Worm (Caenorhabditis elegans): Measurements from ENCODE around the gene F26C11.3.
A peak's percentile ranks its signal among the peaks of the same experiment; 100 is the strongest.

The F26C11.3 gene

DNA sequence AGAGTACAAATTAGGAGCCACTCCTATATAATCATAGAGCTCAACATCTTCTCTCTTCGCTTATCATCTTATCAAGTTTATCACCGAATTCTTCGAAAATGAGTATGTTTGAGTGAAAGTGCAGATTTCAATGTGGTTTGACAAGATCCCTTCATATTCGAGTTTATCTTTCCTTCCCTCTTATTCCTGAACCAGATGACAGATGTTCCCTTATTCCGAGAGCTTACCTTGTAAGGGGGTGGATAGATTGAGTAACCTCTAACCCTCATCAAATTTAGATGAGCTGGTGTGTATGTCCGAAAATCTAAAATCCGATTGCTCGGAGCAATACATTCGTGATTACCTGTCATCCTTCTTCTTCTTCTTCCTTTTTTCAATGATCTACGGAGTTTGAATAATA lies 33.8 kb upstream of the F26C11.3 start:
- no peak for TF ChIP-seq nhr-12 (tag; optimal IDR thresholded peaks at IDR 0.05)
- TF ChIP-seq nhr-76 (tag; optimal IDR thresholded peaks at IDR 0.05): no peak
- no peak for TF ChIP-seq unc-62 (GFP tag; optimal IDR thresholded peaks at IDR 0.05)
- no peak for TF ChIP-seq unc-39 (tag; optimal IDR thresholded peaks at IDR 0.05)
- no peak for TF ChIP-seq cnd-1 (tag; optimal IDR thresholded peaks at IDR 0.05)
- TF ChIP-seq nhr-237 (tag; optimal IDR thresholded peaks at IDR 0.05): no peak
- no peak for TF ChIP-seq lsy-2 (tag; optimal IDR thresholded peaks at IDR 0.05)
- TF ChIP-seq nhr-2 (tag; optimal IDR thresholded peaks at IDR 0.05): no peak
- no peak for TF ChIP-seq nhr-28 (tag; optimal IDR thresholded peaks at IDR 0.05)
- TF ChIP-seq flh-1 (GFP tag; optimal IDR thresholded peaks at IDR 0.05): no peak
- no peak for TF ChIP-seq ceh-43 (GFP tag; optimal IDR thresholded peaks at IDR 0.05)

DNA sequence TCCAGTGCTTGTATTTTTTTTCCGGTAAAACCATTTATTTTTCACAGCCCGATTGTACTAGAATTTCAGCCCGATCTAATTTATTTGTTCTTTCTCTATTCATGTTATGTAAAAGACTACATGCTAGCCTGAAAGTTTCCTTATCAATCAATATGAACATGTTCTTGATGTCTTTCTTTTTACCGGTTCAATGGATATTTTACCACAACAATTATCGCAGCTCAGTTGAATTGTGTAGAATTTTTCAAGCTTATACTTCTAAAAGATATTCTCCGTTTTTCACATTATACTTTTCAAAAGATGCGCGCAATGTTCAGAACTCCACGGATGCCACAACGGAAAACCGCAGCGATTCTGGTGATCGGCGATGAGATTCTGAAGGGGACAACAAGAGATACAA lies 28.9 kb upstream of the F26C11.3 start, which contains the start of gene flad-1:
flad-1 (plus strand) TSS at position 301 of the 400 bp plus-strand sequence.
- no peak for TF ChIP-seq mep-1 (tag; optimal IDR thresholded peaks at IDR 0.05)
- no peak for TF ChIP-seq M03D4.4 (tag; optimal IDR thresholded peaks at IDR 0.05)
- no peak for TF ChIP-seq blmp-1 (tag; optimal IDR thresholded peaks at IDR 0.05)
- TF ChIP-seq cnd-1 (tag; optimal IDR thresholded peaks at IDR 0.05): no peak
- TF ChIP-seq ceh-83 (GFP tag; optimal IDR thresholded peaks at IDR 0.05): no peak
- no peak for TF ChIP-seq ztf-11 (tag; optimal IDR thresholded peaks at IDR 0.05)
- no peak for TF ChIP-seq elt-3 (tag; optimal IDR thresholded peaks at IDR 0.05)
- TF ChIP-seq lsy-2 (tag; optimal IDR thresholded peaks at IDR 0.05): no peak
- TF ChIP-seq ceh-39 (tag; optimal IDR thresholded peaks at IDR 0.05): no peak
- TF ChIP-seq elt-1 (tag; optimal IDR thresholded peaks at IDR 0.05; ENCODE audit: borderline replicate concordance, insufficient read depth): no peak
- no peak for TF ChIP-seq lin-32 (GFP tag; optimal IDR thresholded peaks at IDR 0.05)

DNA sequence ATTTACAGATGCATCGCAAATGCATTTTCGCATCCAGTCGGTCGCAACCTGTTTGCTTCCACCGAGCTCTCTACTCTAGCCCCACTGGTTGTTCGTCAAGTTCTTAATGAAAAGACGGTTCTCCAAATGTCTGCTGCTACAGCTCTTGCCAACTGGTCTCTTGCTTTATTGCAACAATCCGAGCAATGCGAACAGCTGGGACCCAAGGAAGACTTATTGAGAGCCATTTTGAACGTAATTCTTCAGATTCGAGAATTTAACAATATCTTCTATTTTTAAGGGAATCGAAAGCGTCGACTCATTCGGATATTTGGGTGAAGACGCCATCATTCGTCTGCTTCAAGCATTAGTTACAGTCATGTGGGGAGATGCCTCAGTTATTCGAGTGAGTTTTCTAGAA lies 28.3 kb upstream of the F26C11.3 start:
- TF ChIP-seq mab-5 (tag; optimal IDR thresholded peaks at IDR 0.05) (no peak), lin-13 (tag; optimal IDR thresholded peaks at IDR 0.05) (no peak), pha-4 (tag; optimal IDR thresholded peaks at IDR 0.05) (no peak), mep-1 (tag; optimal IDR thresholded peaks at IDR 0.05) (no peak), nhr-76 (tag; optimal IDR thresholded peaks at IDR 0.05) (no peak), elt-3 (tag; optimal IDR thresholded peaks at IDR 0.05) (no peak), mls-2 (tag; optimal IDR thresholded peaks at IDR 0.05) (no peak), lsy-2 (tag; optimal IDR thresholded peaks at IDR 0.05) (no peak), nhr-12 (tag; optimal IDR thresholded peaks at IDR 0.05) (no peak), tbx-8 (GFP tag; optimal IDR thresholded peaks at IDR 0.05) (no peak), elt-1 (tag; optimal IDR thresholded peaks at IDR 0.05; ENCODE audit: borderline replicate concordance, insufficient read depth) (no peak), sem-2 (GFP tag; optimal IDR thresholded peaks at IDR 0.05) (no peak), unc-120 (tag; optimal IDR thresholded peaks at IDR 0.05; ENCODE audit: poor library complexity, severe bottlenecking) (no peak), blmp-1 (tag; optimal IDR thresholded peaks at IDR 0.05) (no peak), nhr-237 (tag; optimal IDR thresholded peaks at IDR 0.05) (no peak), ces-1 (GFP tag; optimal IDR thresholded peaks at IDR 0.05) (no peak), zip-8 (tag; optimal IDR thresholded peaks at IDR 0.05) (no peak), drap-1 (GFP tag; optimal IDR thresholded peaks at IDR 0.05) (no peak), M03D4.4 (tag; optimal IDR thresholded peaks at IDR 0.05) (no peak), ham-2 (GFP tag; optimal IDR thresholded peaks at IDR 0.05) (no peak)

DNA sequence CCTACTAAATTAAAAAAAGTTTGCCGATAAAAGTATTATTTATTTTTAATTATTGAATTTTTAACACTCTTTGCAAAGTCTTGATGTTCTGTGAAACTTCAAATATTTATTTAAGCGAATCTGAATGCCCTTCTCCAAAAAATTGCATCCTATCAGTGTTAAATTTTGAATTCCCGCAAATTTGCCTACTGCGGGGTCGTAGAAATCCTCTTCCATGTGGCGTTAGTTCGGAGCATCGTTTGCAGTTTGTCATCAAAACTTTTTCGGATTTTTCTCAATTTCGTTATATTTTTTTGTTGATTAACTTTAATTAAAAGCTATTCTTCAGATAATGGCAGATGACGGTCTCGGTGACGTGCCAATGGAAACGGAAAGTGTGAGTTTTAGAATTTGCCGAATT lies 25.5 kb upstream of the F26C11.3 start, which contains the start of gene ufd-3:
ufd-3 (plus strand) TSS at position 324 of the 400 bp plus-strand sequence.
- no peak for TF ChIP-seq M03D4.4 (tag; optimal IDR thresholded peaks at IDR 0.05)
- TF ChIP-seq bed-3 (GFP tag; optimal IDR thresholded peaks at IDR 0.05): no peak
- no peak for TF ChIP-seq elt-1 (tag; optimal IDR thresholded peaks at IDR 0.05; ENCODE audit: borderline replicate concordance, insufficient read depth)
- TF ChIP-seq unc-120 (tag; optimal IDR thresholded peaks at IDR 0.05; ENCODE audit: poor library complexity, severe bottlenecking): no peak
- no peak for TF ChIP-seq nhr-12 (tag; optimal IDR thresholded peaks at IDR 0.05)
- TF ChIP-seq nhr-237 (tag; optimal IDR thresholded peaks at IDR 0.05): peak; percentile 76
- TF ChIP-seq cnd-1 (tag; optimal IDR thresholded peaks at IDR 0.05): peak; percentile 36
- no peak for TF ChIP-seq mab-5 (tag; optimal IDR thresholded peaks at IDR 0.05)
- TF ChIP-seq ham-2 (GFP tag; optimal IDR thresholded peaks at IDR 0.05): no peak
- no peak for TF ChIP-seq nhr-2 (tag; optimal IDR thresholded peaks at IDR 0.05)
- no peak for TF ChIP-seq ztf-11 (tag; optimal IDR thresholded peaks at IDR 0.05)
- no peak for TF ChIP-seq zip-8 (tag; optimal IDR thresholded peaks at IDR 0.05)
- no peak for TF ChIP-seq tbx-8 (GFP tag; optimal IDR thresholded peaks at IDR 0.05)
- no peak for TF ChIP-seq sem-2 (GFP tag; optimal IDR thresholded peaks at IDR 0.05)
- peak; percentile 74 for TF ChIP-seq sptf-1 (tag; optimal IDR thresholded peaks at IDR 0.05)
- TF ChIP-seq unc-39 (tag; optimal IDR thresholded peaks at IDR 0.05): no peak
- TF ChIP-seq nhr-28 (tag; optimal IDR thresholded peaks at IDR 0.05): no peak
- TF ChIP-seq flh-1 (GFP tag; optimal IDR thresholded peaks at IDR 0.05): no peak
- TF ChIP-seq pha-4 (tag; optimal IDR thresholded peaks at IDR 0.05): peak; percentile 82
- peak; percentile 34 for TF ChIP-seq drap-1 (GFP tag; optimal IDR thresholded peaks at IDR 0.05)
- peak; percentile 81 for TF ChIP-seq lsy-2 (tag; optimal IDR thresholded peaks at IDR 0.05)
- peak; percentile 81 for TF ChIP-seq lin-13 (tag; optimal IDR thresholded peaks at IDR 0.05)
- TF ChIP-seq hlh-1 (tag; optimal IDR thresholded peaks at IDR 0.05): peak; percentile 54
- peak; percentile 61 for TF ChIP-seq ces-1 (GFP tag; optimal IDR thresholded peaks at IDR 0.05)
- TF ChIP-seq ceh-83 (GFP tag; optimal IDR thresholded peaks at IDR 0.05): no peak
- no peak for TF ChIP-seq lin-32 (GFP tag; optimal IDR thresholded peaks at IDR 0.05)
- no peak for TF ChIP-seq elt-3 (tag; optimal IDR thresholded peaks at IDR 0.05)
- peak; percentile 91 for TF ChIP-seq mep-1 (tag; optimal IDR thresholded peaks at IDR 0.05)
- no peak for TF ChIP-seq mls-2 (tag; optimal IDR thresholded peaks at IDR 0.05)
- no peak for TF ChIP-seq ceh-39 (tag; optimal IDR thresholded peaks at IDR 0.05)
